Fruit fly (Drosophila melanogaster) whole organism, embryonic: ENCODE measurements around the gene spel1.

Experiments
- ATbp ChIP-seq: fragments of 200-800 bp; sonication (Bioruptor generic); optimal IDR thresholded peaks from 2 replicates; lab custom pipeline; 2017; ENCODE audit warnings: missing biosample characterization, mild to moderate bottlenecking, missing genetic modification characterization, missing genetic modification reagents
- Atf6 ChIP-seq: fragments of 200-800 bp; sonication (Bioruptor generic); IDR thresholded peaks from 2 replicates; pipeline ENCODE4 v1.3.6; 2022; ENCODE audit warnings: missing biosample characterization, missing genetic modification characterization
- Awh ChIP-seq: fragments of 200-800 bp; sonication (Bioruptor generic); IDR thresholded peaks from 2 replicates; pipeline ENCODE4, ENCODE4 v1.3.6; 2022; ENCODE audit warnings: missing biosample characterization, missing genetic modification characterization
- CG10147 ChIP-seq: fragments of 200-800 bp; sonication (Bioruptor generic); optimal IDR thresholded peaks from 2 replicates; lab custom pipeline; 2019; ENCODE audit warnings: missing biosample characterization, mild to moderate bottlenecking, missing genetic modification characterization, moderate library complexity
- CG1024 ChIP-seq: fragments of 200-800 bp; sonication (Bioruptor generic); IDR thresholded peaks from 2 replicates; pipeline ENCODE4 v1.3.6; 2022; ENCODE audit warnings: missing biosample characterization, missing genetic modification characterization
- CG12104 ChIP-seq: fragments of 200-800 bp; sonication (Bioruptor generic); optimal IDR thresholded peaks from 3 replicates; lab custom pipeline; 2016; ENCODE audit warnings: missing biosample characterization, missing genetic modification characterization
- CG12391 ChIP-seq: fragments of 200-800 bp; sonication (Bioruptor generic); optimal IDR thresholded peaks from 3 replicates; lab custom pipeline; 2018; ENCODE audit warnings: missing biosample characterization, mild to moderate bottlenecking, missing genetic modification characterization, moderate library complexity
- CG13287 ChIP-seq: fragments of 200-800 bp; sonication (Bioruptor generic); IDR thresholded peaks from 2 replicates; pipeline ENCODE4 v1.3.6; 2022; ENCODE audit warnings: missing biosample characterization, missing genetic modification characterization; ENCODE audit not compliant: partially characterized antibody
- CG32772 ChIP-seq: fragments of 200-800 bp; sonication (Bioruptor generic); IDR thresholded peaks from 2 replicates; pipeline ENCODE4 v1.3.6; 2022; ENCODE audit warnings: missing biosample characterization, missing genetic modification characterization
- CG4404 ChIP-seq: fragments of 200-800 bp; sonication (Bioruptor generic); IDR thresholded peaks from 2 replicates; pipeline ENCODE4 v1.3.6; 2022; ENCODE audit warnings: missing biosample characterization, missing genetic modification characterization
- CG6175 ChIP-seq: fragments of 200-800 bp; sonication (Bioruptor generic); IDR thresholded peaks from 3 replicates; pipeline ENCODE4 v1.3.6; 2022; ENCODE audit warnings: missing biosample characterization, missing genetic modification characterization
- CG6654 ChIP-seq: fragments of 200-800 bp; sonication (Bioruptor generic); optimal IDR thresholded peaks from 2 replicates; lab custom pipeline; 2017; ENCODE audit warnings: missing biosample characterization, mild to moderate bottlenecking, missing genetic modification characterization
- CG7928 ChIP-seq: fragments of 200-800 bp; sonication (Bioruptor generic); optimal IDR thresholded peaks from 2 replicates; lab custom pipeline; 2017; ENCODE audit warnings: missing biosample characterization, mild to moderate bottlenecking, missing genetic modification characterization
- CG8281 ChIP-seq: fragments of 200-800 bp; sonication (Bioruptor generic); optimal IDR thresholded peaks from 2 replicates; lab custom pipeline; 2018; ENCODE audit warnings: missing biosample characterization, mild to moderate bottlenecking, missing genetic modification characterization, moderate library complexity
- Dll ChIP-seq: fragments of 200-800 bp; sonication (Bioruptor generic); IDR thresholded peaks from 4 replicates; pipeline ENCODE4 v1.3.6; 2022; ENCODE audit warnings: missing biosample characterization, missing genetic modification characterization; ENCODE audit not compliant: partially characterized antibody
- Fer2 ChIP-seq: fragments of 200-800 bp; sonication (Bioruptor generic); optimal IDR thresholded peaks from 2 replicates; lab custom pipeline; 2018; ENCODE audit warnings: missing biosample characterization, mild to moderate bottlenecking, missing genetic modification characterization, moderate library complexity
- HHEX ChIP-seq: fragments of 200-800 bp; sonication (Bioruptor generic); optimal IDR thresholded peaks from 3 replicates; lab custom pipeline; 2017; ENCODE audit warnings: missing biosample characterization, mild to moderate bottlenecking, missing genetic modification characterization, missing genetic modification reagents
- Hmx ChIP-seq: fragments of 200-800 bp; sonication (Bioruptor generic); optimal IDR thresholded peaks from 2 replicates; lab custom pipeline; 2016; ENCODE audit warnings: missing biosample characterization, missing genetic modification characterization
- Lhr ChIP-seq: fragments of 200-800 bp; sonication (Bioruptor generic); optimal IDR thresholded peaks from 3 replicates; lab custom pipeline; 2017; ENCODE audit warnings: mild to moderate bottlenecking, missing biosample characterization, missing genetic modification reagents, missing genetic modification characterization
- Neu2 ChIP-seq: fragments of 200-800 bp; sonication (Bioruptor generic); optimal IDR thresholded peaks from 3 replicates; lab custom pipeline; 2016; ENCODE audit warnings: missing biosample characterization, missing genetic modification characterization, borderline replicate concordance
- Nf-YA ChIP-seq: fragments of 200-800 bp; sonication (Bioruptor generic); IDR thresholded peaks from 2 replicates; pipeline ENCODE4 v1.3.6; 2022; ENCODE audit warnings: missing biosample characterization, missing genetic modification characterization
- Ptx1 ChIP-seq: fragments of 200-800 bp; sonication (Bioruptor generic); IDR thresholded peaks from 2 replicates; pipeline ENCODE4 v1.3.6; 2022; ENCODE audit warnings: missing biosample characterization, missing genetic modification characterization
- Six4 ChIP-seq: fragments of 200-800 bp; sonication (Bioruptor generic); optimal IDR thresholded peaks from 2 replicates; lab custom pipeline; 2016; ENCODE audit warnings: missing biosample characterization, missing genetic modification characterization
- Sox102F ChIP-seq: fragments of 200-800 bp; sonication (Bioruptor generic); optimal IDR thresholded peaks from 2 replicates; lab custom pipeline; 2018; ENCODE audit warnings: missing biosample characterization, mild to moderate bottlenecking, missing genetic modification characterization, moderate library complexity
- Sry-δ ChIP-seq: fragments of 200-800 bp; sonication (Bioruptor generic); optimal IDR thresholded peaks from 2 replicates; lab custom pipeline; 2016; ENCODE audit warnings: missing biosample characterization, missing genetic modification characterization
- chinmo ChIP-seq: fragments of 200-800 bp; sonication (Bioruptor generic); IDR thresholded peaks from 4 replicates; pipeline ENCODE4 v1.3.6; 2022; ENCODE audit warnings: missing biosample characterization, missing genetic modification characterization; ENCODE audit not compliant: partially characterized antibody
- ci ChIP-seq: fragments of 200-800 bp; sonication (Bioruptor generic); IDR thresholded peaks from 3 replicates; pipeline ENCODE4 v1.3.6; 2022; ENCODE audit warnings: missing biosample characterization, missing genetic modification characterization
- crol ChIP-seq: fragments of 200-800 bp; sonication (Bioruptor generic); IDR thresholded peaks from 2 replicates; pipeline ENCODE4 v1.3.6; 2022; ENCODE audit warnings: missing biosample characterization, missing genetic modification characterization
- cwo ChIP-seq: fragments of 200-800 bp; sonication (Bioruptor generic); optimal IDR thresholded peaks from 3 replicates; lab custom pipeline; 2017; ENCODE audit warnings: missing biosample characterization, missing genetic modification characterization, mild to moderate bottlenecking, moderate library complexity, missing genetic modification reagents
- dpn ChIP-seq, 2 experiments: fragments of 200-800 bp; sonication (Bioruptor generic); optimal IDR thresholded peaks; 3 replicates each; lab custom pipeline; 2016; ENCODE audit warnings: missing biosample characterization in 2 of 2, missing genetic modification characterization in 2 of 2
- emc ChIP-seq: fragments of 200-800 bp; sonication (Bioruptor generic); optimal IDR thresholded peaks from 2 replicates; lab custom pipeline; 2016; ENCODE audit warnings: missing biosample characterization, missing genetic modification characterization
- gem ChIP-seq: fragments of 200-800 bp; sonication (Bioruptor generic); optimal IDR thresholded peaks from 2 replicates; lab custom pipeline; 2019; ENCODE audit warnings: missing biosample characterization, mild to moderate bottlenecking, missing genetic modification characterization, moderate library complexity
- hb ChIP-seq: fragments of 200-800 bp; sonication (Bioruptor generic); IDR thresholded peaks from 3 replicates; pipeline ENCODE4 v1.3.6; 2022; ENCODE audit warnings: missing biosample characterization, missing genetic modification characterization; ENCODE audit not compliant: partially characterized antibody
- insv ChIP-seq, 2 experiments: fragments of 200-800 bp; sonication (Bioruptor generic); optimal IDR thresholded peaks; 3 replicates each; lab custom pipeline; 2016 to 2018; ENCODE audit warnings: missing biosample characterization in 2 of 2, missing genetic modification characterization in 2 of 2
- inv ChIP-seq: fragments of 200-800 bp; sonication (Bioruptor generic); IDR thresholded peaks from 2 replicates; pipeline ENCODE4 v1.3.6; 2022; ENCODE audit warnings: missing biosample characterization, missing genetic modification characterization; ENCODE audit not compliant: partially characterized antibody
- lola ChIP-seq, 3 experiments: fragments of >200 bp in 2 of 3; fragments of 200-800 bp in 1 of 3; sonication (Bioruptor generic) in 1 of 3; optimal IDR thresholded peaks; 2 replicates each; lab custom pipeline; 2017 to 2019; ENCODE audit warnings: missing biosample characterization in 3 of 3, missing genetic modification characterization in 3 of 3, mild to moderate bottlenecking in 1 of 3, moderate library complexity in 1 of 3
- maf-S ChIP-seq: fragments of 200-800 bp; sonication (Bioruptor generic); optimal IDR thresholded peaks from 2 replicates; lab custom pipeline; 2016; ENCODE audit warnings: missing biosample characterization, missing genetic modification characterization
- pan ChIP-seq, 4 experiments: fragments of >200 bp in 3 of 4; fragments of 200-800 bp in 1 of 4; sonication (Bioruptor generic) in 1 of 4; optimal IDR thresholded peaks in 3 of 4; IDR thresholded peaks in 1 of 4; 2 replicates each; pipeline versions ENCODE4 v1.3.6 to Lab custom; 2017 to 2022; ENCODE audit warnings: missing biosample characterization in 2 of 4, missing genetic modification characterization in 2 of 4, mixed read lengths in 1 of 4
- prd ChIP-seq, 3 experiments: fragments of >200 bp in 2 of 3; fragments of 200-800 bp in 1 of 3; sonication (Bioruptor generic) in 1 of 3; optimal IDR thresholded peaks in 2 of 3; IDR thresholded peaks in 1 of 3; 2 replicates in 2 of 3; 3 replicates in 1 of 3; pipeline versions ENCODE4 v1.3.6 to Lab custom; 2017 to 2022; ENCODE audit warnings: missing biosample characterization in 1 of 3, missing genetic modification characterization in 1 of 3
- sisA ChIP-seq: fragments of 200-800 bp; sonication (Bioruptor generic); IDR thresholded peaks from 2 replicates; pipeline ENCODE4 v1.3.6; 2022; ENCODE audit warnings: missing biosample characterization, missing genetic modification characterization
- sr ChIP-seq: fragments of 200-800 bp; sonication (Bioruptor generic); IDR thresholded peaks from 3 replicates; pipeline ENCODE4 v1.3.6; 2022; ENCODE audit warnings: missing biosample characterization, missing genetic modification characterization
- tgo ChIP-seq: fragments of 200-800 bp; sonication (Bioruptor generic); IDR thresholded peaks from 3 replicates; pipeline ENCODE4 v1.3.6; 2022; ENCODE audit warnings: missing biosample characterization, missing genetic modification characterization
- tll ChIP-seq, 2 experiments: fragments of 200-800 bp in 1 of 2; fragments of >200 bp in 1 of 2; sonication (Bioruptor generic) in 1 of 2; optimal IDR thresholded peaks; 2 replicates each; lab custom pipeline; 2017 to 2019; ENCODE audit warnings: missing biosample characterization in 2 of 2, missing genetic modification characterization in 2 of 2, mild to moderate bottlenecking in 1 of 2, moderate library complexity in 1 of 2
- z ChIP-seq: fragments of 200-800 bp; sonication (Bioruptor generic); IDR thresholded peaks from 3 replicates; pipeline ENCODE4 v1.3.6; 2022; ENCODE audit warnings: missing biosample characterization, missing genetic modification characterization

spel1 gene

dm6 chr2L:14361736-14362180 is at the start of gene spel1 (continued):
- TF ChIP-seq pan (optimal IDR thresholded peaks at IDR 0.05; lab: Kevin White, UChicago): no peak
- peak in 1 of 2 experiments; percentile 85 for TF ChIP-seq pan (GFP tag; optimal IDR thresholded peaks at IDR 0.05 in 1 of 2, IDR thresholded peaks at IDR 0.05 in 1 of 2)
- TF ChIP-seq sisA (GFP tag; lab: Robert Waterston, UW): peak; percentile 72
- peak; percentile 32 for TF ChIP-seq CG12104 (GFP tag; lab: Kevin White, UChicago)
- TF ChIP-seq Six4 (GFP tag; lab: Kevin White, UChicago): peak; percentile 74
- TF ChIP-seq CG1024 (GFP tag; lab: Robert Waterston, UW): peak; percentile 81
- TF ChIP-seq prd (optimal IDR thresholded peaks at IDR 0.05; lab: Kevin White, UChicago): no peak
- TF ChIP-seq prd (GFP tag; IDR thresholded peaks at IDR 0.05; lab: Robert Waterston, UW): peak; percentile 80
- TF ChIP-seq Dll (GFP tag; lab: Robert Waterston, UW): no peak
- TF ChIP-seq CG12391 (tag; lab: Kevin White, UChicago): peak; percentile 93
- TF ChIP-seq CG13287 (GFP tag; lab: Robert Waterston, UW): no peak
- peak; percentile 74 for TF ChIP-seq CG32772
- TF ChIP-seq Sox102F (GFP tag; lab: Kevin White, UChicago): peak; percentile 89
- TF ChIP-seq Ptx1 (GFP tag; lab: Robert Waterston, UW): peak; percentile 80
- no peak for TF ChIP-seq inv (GFP tag; lab: Robert Waterston, UW)
- no peak for TF ChIP-seq crol (GFP tag; lab: Robert Waterston, UW)
- TF ChIP-seq insv (GFP tag; optimal IDR thresholded peaks at IDR 0.05; lab: Kevin White, UChicago): no peak
- TF ChIP-seq tll (GFP tag; optimal IDR thresholded peaks at IDR 0.05; lab: Kevin White, UChicago): no peak
- peak; percentile 94 for TF ChIP-seq gem (tag; lab: Kevin White, UChicago)
- TF ChIP-seq hb: no peak
- peak; percentile 25 for TF ChIP-seq HHEX (GFP tag; lab: Kevin White, UChicago)
- TF ChIP-seq Sry-δ (GFP tag; lab: Kevin White, UChicago): peak; percentile 8
- TF ChIP-seq Neu2: no peak
- peak; percentile 53 for TF ChIP-seq cwo (GFP tag; lab: Kevin White, UChicago)
- no peak for TF ChIP-seq Hmx
- peak; percentile 41 for TF ChIP-seq Lhr (GFP tag; lab: Kevin White, UChicago)
- no peak for TF ChIP-seq emc (GFP tag; lab: Kevin White, UChicago)
- TF ChIP-seq dpn (GFP tag; optimal IDR thresholded peaks at IDR 0.05; lab: Kevin White, UChicago): peak; percentile 41 to 74
- TF ChIP-seq, all 482 proteins: peak for 298

dm6 chr2L:14316704-14317103 is 45.2 kb upstream of the spel1 start:
- TF ChIP-seq lola (GFP tag; optimal IDR thresholded peaks at IDR 0.05; lab: Kevin White, UChicago) (no peak), Atf6 (GFP tag; lab: Robert Waterston, UW) (no peak), z (GFP tag; lab: Robert Waterston, UW) (no peak), Awh (GFP tag; lab: Robert Waterston, UW) (peak; percentile 41; the same call in 1 of the 2 replicates), CG8281 (tag; lab: Kevin White, UChicago) (peak; percentile 96), ci (GFP tag; lab: Robert Waterston, UW) (no peak)
- TF ChIP-seq, all 482 proteins: peak for 2

dm6 chr2L:14317992-14318391 is 43.9 kb upstream of the spel1 start:
- TF ChIP-seq Nf-YA (GFP tag; lab: Robert Waterston, UW) (no peak), ATbp (GFP tag; lab: Kevin White, UChicago) (no peak), sr (peak; percentile 93), CG6654 (GFP tag; lab: Kevin White, UChicago) (peak; percentile 90), Fer2 (tag; lab: Kevin White, UChicago) (no peak), CG7928 (GFP tag; lab: Kevin White, UChicago) (no peak), maf-S (no peak), CG10147 (GFP tag; lab: Kevin White, UChicago) (no peak), tgo (GFP tag; lab: Robert Waterston, UW) (no peak), CG4404 (GFP tag; lab: Robert Waterston, UW) (no peak), CG6175 (no peak), chinmo (GFP tag; lab: Robert Waterston, UW) (0 out of 4 replicates have a peak, but pooled peaks have one; percentile 56)
- TF ChIP-seq, all 482 proteins: peak for 3
